Fruit fly (Drosophila melanogaster): ENCODE measurements around the gene CG18273.
A peak's percentile ranks its signal among the peaks of the same experiment; 100 is the strongest.

CG18273 gene

dm6 chrX:476230-477143, 10.9 kb downstream of the CG18273 start, which contains the start of the genes ebo and CG13373 (continued):
- TF ChIP-seq CG1233 (GFP tag; optimal IDR thresholded peaks at IDR 0.05) (peak; percentile 0), fd96Cb (tag; optimal IDR thresholded peaks at IDR 0.05) (no peak), chif (GFP tag; optimal IDR thresholded peaks at IDR 0.05) (no peak), stwl (tag; optimal IDR thresholded peaks at IDR 0.05) (peak; percentile 1), CG3838 (GFP tag; optimal IDR thresholded peaks at IDR 0.05) (no peak), Meics (GFP tag; optimal IDR thresholded peaks at IDR 0.05) (no peak), slp2 (GFP tag; optimal IDR thresholded peaks at IDR 0.05) (no peak), Med (GFP tag) (peak; percentile 81), CG30020 (tag; optimal IDR thresholded peaks at IDR 0.05) (peak; percentile 21), Atf-2 (GFP tag; optimal IDR thresholded peaks at IDR 0.05) (no peak), Abd-B (GFP tag; optimal IDR thresholded peaks at IDR 0.05) (no peak), dan (GFP tag; IDR thresholded peaks at IDR 0.05) (no peak), CG8944 (GFP tag; optimal IDR thresholded peaks at IDR 0.05) (no peak), BEAF-32 (GFP tag; optimal IDR thresholded peaks at IDR 0.05) (peak; percentile 69), CG7963 (GFP tag; IDR thresholded peaks at IDR 0.05; ENCODE audit: partially characterized antibody) (no peak), CG13775 (GFP tag; optimal IDR thresholded peaks at IDR 0.05) (peak; percentile 16), chn (GFP tag; optimal IDR thresholded peaks at IDR 0.05) (no peak), gsb (GFP tag; IDR thresholded peaks at IDR 0.05) (no peak), Rx (GFP tag; IDR thresholded peaks at IDR 0.05) (no peak), Mes4 (GFP tag; optimal IDR thresholded peaks at IDR 0.05) (no peak), CG10565 (GFP tag; optimal IDR thresholded peaks at IDR 0.05) (no peak), CG11085 (GFP tag; IDR thresholded peaks at IDR 0.05) (no peak), Dfd (GFP tag; optimal IDR thresholded peaks at IDR 0.05) (no peak), aop (GFP tag; IDR thresholded peaks at IDR 0.05) (no peak), CG32772 (GFP tag; IDR thresholded peaks at IDR 0.05) (no peak), bcd (GFP tag; optimal IDR thresholded peaks at IDR 0.05) (no peak), CG34376 (GFP tag; optimal IDR thresholded peaks at IDR 0.05) (no peak), CG6791 (GFP tag; IDR thresholded peaks at IDR 0.05; ENCODE audit: partially characterized antibody) (peak; percentile 54; the same call in 2 of the 3 replicates), CG14014 (GFP tag; IDR thresholded peaks at IDR 0.05) (no peak), NK7.1 (GFP tag; optimal IDR thresholded peaks at IDR 0.05) (no peak), Hmr (GFP tag; optimal IDR thresholded peaks at IDR 0.05) (no peak), CG7745 (tag; optimal IDR thresholded peaks at IDR 0.05) (no peak), HLHmδ (GFP tag; optimal IDR thresholded peaks at IDR 0.05) (no peak), ham (GFP tag; IDR thresholded peaks at IDR 0.05) (no peak), CG1792 (GFP tag; optimal IDR thresholded peaks at IDR 0.05) (no peak), CG18262 (tag; optimal IDR thresholded peaks at IDR 0.05) (peak; percentile 46), CG6254 (GFP tag; optimal IDR thresholded peaks at IDR 0.05) (no peak), CG8290 (GFP tag; optimal IDR thresholded peaks at IDR 0.05) (no peak), CG8290 (tag; optimal IDR thresholded peaks at IDR 0.05) (no peak), fru (optimal IDR thresholded peaks at IDR 0.05) (no peak), CG32767 (GFP tag; IDR thresholded peaks at IDR 0.05) (no peak), tgo (GFP tag; IDR thresholded peaks at IDR 0.05) (no peak), CG4282 (GFP tag; optimal IDR thresholded peaks at IDR 0.05) (no peak), Myb (GFP tag; optimal IDR thresholded peaks at IDR 0.05) (peak; percentile 11), nerfin-1 (tag; optimal IDR thresholded peaks at IDR 0.05) (no peak), dmrt99B (tag; optimal IDR thresholded peaks at IDR 0.05) (no peak), kni (GFP tag; optimal IDR thresholded peaks at IDR 0.05) (no peak), CG7357 (GFP tag; IDR thresholded peaks at IDR 0.05) (no peak), CG9215 (GFP tag; IDR thresholded peaks at IDR 0.05) (no peak), sima (GFP tag; optimal IDR thresholded peaks at IDR 0.05) (no peak)

Measured in whole organism, embryonic.